Fruit fly (Drosophila melanogaster) whole organism, wandering third instar larva: ENCODE data around the gene CG13068.

Experiments used
- Abd-B ChIP-seq: fragments of >200 bp; optimal IDR thresholded peaks from 2 replicates; lab custom pipeline; 2017; ENCODE audit warnings: missing biosample characterization, missing genetic modification characterization
- CG32264 ChIP-seq: fragments of 200-800 bp; sonication (Bioruptor generic); optimal IDR thresholded peaks from 2 replicates; lab custom pipeline; 2016; ENCODE audit warnings: missing biosample characterization, missing genetic modification characterization
- CG9705 ChIP-seq: fragments of 200-800 bp; sonication (Bioruptor generic); optimal IDR thresholded peaks from 2 replicates; lab custom pipeline; 2018; ENCODE audit warnings: missing biosample characterization, mild to moderate bottlenecking, missing genetic modification characterization
- Dfd ChIP-seq: fragments of >200 bp; optimal IDR thresholded peaks from 2 replicates; lab custom pipeline; 2017; ENCODE audit warnings: missing biosample characterization, missing genetic modification characterization
- Dif ChIP-seq: fragments of 200-275, 200-300 bp; sonication (Bioruptor generic); optimal IDR thresholded peaks from 2 replicates; lab custom pipeline; 2018; ENCODE audit warnings: missing biosample characterization, missing genetic modification characterization; ENCODE audit not compliant: partially characterized antibody
- GATAd ChIP-seq: sonication (Bioruptor generic); optimal IDR thresholded peaks from 2 replicates; lab custom pipeline; 2016; ENCODE audit warnings: missing biosample characterization, missing genetic modification characterization
- HLH106 ChIP-seq: fragments of 200-800 bp; optimal IDR thresholded peaks from 3 replicates; lab custom pipeline; 2019; ENCODE audit warnings: missing biosample characterization, mild to moderate bottlenecking, missing genetic modification characterization, moderate library complexity
- Hr78 ChIP-seq: fragments of >200 bp; optimal IDR thresholded peaks from 2 replicates; lab custom pipeline; 2017; ENCODE audit warnings: missing biosample characterization, missing genetic modification characterization
- Hr83 ChIP-seq: fragments of 200-300 bp; sonication (Bioruptor generic); optimal IDR thresholded peaks from 2 replicates; lab custom pipeline; 2016; ENCODE audit warnings: missing biosample characterization, mild to moderate bottlenecking, missing genetic modification characterization, moderate library complexity; ENCODE audit not compliant: poor library complexity, severe bottlenecking
- Jra ChIP-seq: sonication (Bioruptor generic); optimal IDR thresholded peaks from 2 replicates; lab custom pipeline; 2016; ENCODE audit warnings: missing biosample characterization, missing genetic modification characterization
- Mio ChIP-seq: sonication (Bioruptor generic); optimal IDR thresholded peaks from 2 replicates; lab custom pipeline; 2016; ENCODE audit warnings: missing biosample characterization, missing genetic modification characterization
- Myc ChIP-seq: fragments of >200 bp; optimal IDR thresholded peaks from 2 replicates; lab custom pipeline; 2017
- OdsH ChIP-seq: fragments of 200-800 bp; sonication (Bioruptor generic); optimal IDR thresholded peaks from 2 replicates; lab custom pipeline; 2016; ENCODE audit warnings: missing biosample characterization, mild to moderate bottlenecking, missing genetic modification characterization
- Rel ChIP-seq, 2 experiments: fragments of 200-800 bp; sonication (Bioruptor generic) in 1 of 2; optimal IDR thresholded peaks; 2 replicates in 1 of 2; 3 replicates in 1 of 2; lab custom pipeline; 2016 to 2019; ENCODE audit warnings: mild to moderate bottlenecking in 2 of 2, missing biosample characterization in 2 of 2, missing genetic modification characterization in 2 of 2, moderate library complexity in 1 of 2
- brk ChIP-seq: fragments of 200-800 bp; sonication (Bioruptor generic); optimal IDR thresholded peaks from 2 replicates; lab custom pipeline; 2016; ENCODE audit warnings: missing biosample characterization, mild to moderate bottlenecking, missing genetic modification characterization
- dl ChIP-seq, 2 experiments: fragments of 175-275, 200-275 bp in 1 of 2; fragments of 200-275 bp in 1 of 2; sonication (Bioruptor generic); optimal IDR thresholded peaks; lab custom pipeline; 2018; ENCODE audit warnings: mild to moderate bottlenecking in 2 of 2, missing biosample characterization in 2 of 2, missing genetic modification characterization in 2 of 2, moderate library complexity in 2 of 2; ENCODE audit not compliant: partially characterized antibody in 2 of 2, insufficient read depth in 1 of 2
- dsf ChIP-seq: sonication (Bioruptor generic); optimal IDR thresholded peaks from 2 replicates; lab custom pipeline; 2016; ENCODE audit warnings: missing biosample characterization, missing genetic modification characterization, borderline replicate concordance
- foxo ChIP-seq, 2 experiments: fragments of 200-800 bp; sonication (Bioruptor generic); optimal IDR thresholded peaks; 2 replicates in 1 of 2; 3 replicates in 1 of 2; lab custom pipeline; 2016 to 2017; ENCODE audit warnings: missing biosample characterization in 2 of 2, missing genetic modification characterization in 2 of 2
- fru ChIP-seq: fragments of 200-800 bp; sonication (Bioruptor generic); optimal IDR thresholded peaks from 3 replicates; lab custom pipeline; 2016; ENCODE audit warnings: missing biosample characterization, mild to moderate bottlenecking, missing genetic modification characterization
- psq ChIP-seq: fragments of 200-800 bp; sonication (Bioruptor generic); optimal IDR thresholded peaks from 3 replicates; lab custom pipeline; 2017; ENCODE audit warnings: missing biosample characterization, mild to moderate bottlenecking, missing genetic modification characterization, moderate library complexity
- rgr ChIP-seq: fragments of 200-800 bp; sonication (Bioruptor generic); optimal IDR thresholded peaks from 3 replicates; lab custom pipeline; 2016; ENCODE audit warnings: missing biosample characterization, mild to moderate bottlenecking, missing genetic modification characterization
- sage ChIP-seq: fragments of 200-800 bp; sonication (Bioruptor generic); optimal IDR thresholded peaks from 2 replicates; lab custom pipeline; 2016; ENCODE audit warnings: missing biosample characterization, mild to moderate bottlenecking, missing genetic modification characterization
- sv ChIP-seq: fragments of 200-800 bp; sonication (Bioruptor generic); optimal IDR thresholded peaks from 3 replicates; lab custom pipeline; 2016; ENCODE audit warnings: missing biosample characterization, missing genetic modification characterization
- tai ChIP-seq: sonication (Bioruptor generic); optimal IDR thresholded peaks from 2 replicates; lab custom pipeline; 2016; ENCODE audit warnings: missing biosample characterization, missing genetic modification characterization
- usp ChIP-seq: fragments of >200 bp; optimal IDR thresholded peaks from 2 replicates; lab custom pipeline; 2017; ENCODE audit warnings: missing biosample characterization, missing genetic modification characterization

Gene CG13068

dm6 chr3L:16262440-16262839 is 6.8 kb upstream of the CG13068 start, which contains the start of gene CG13071:
TSS of gene CG13071 (plus strand) at chr3L:16262740.
- TF ChIP-seq Dif (GFP tag; lab: Kevin White, UChicago): no peak
- TF ChIP-seq Rel (GFP tag; optimal IDR thresholded peaks at IDR 0.05; lab: Kevin White, UChicago): no peak
- no peak for TF ChIP-seq Rel (tag; optimal IDR thresholded peaks at IDR 0.05; lab: Kevin White, UChicago)
- TF ChIP-seq Mio: no peak
- no peak for TF ChIP-seq Abd-B (GFP tag; lab: Kevin White, UChicago)
- no peak for TF ChIP-seq OdsH (GFP tag; lab: Kevin White, UChicago)
- TF ChIP-seq psq: no peak
- no peak for TF ChIP-seq dsf (GFP tag; lab: Kevin White, UChicago)
- TF ChIP-seq usp: no peak
- TF ChIP-seq CG32264: no peak
- TF ChIP-seq HLH106: no peak
- TF ChIP-seq Hr83 (GFP tag; lab: Kevin White, UChicago): no peak
- no peak for TF ChIP-seq Hr78 (GFP tag; lab: Kevin White, UChicago)
- TF ChIP-seq tai (GFP tag; lab: Kevin White, UChicago): no peak
- TF ChIP-seq, all 38 proteins: peak for 0

dm6 chr3L:16263043-16263442 is 6.1 kb upstream of the CG13068 start, which contains the start of gene CG13070:
TSS of gene CG13070 (plus strand) at chr3L:16263343.
- TF ChIP-seq foxo (GFP tag; optimal IDR thresholded peaks at IDR 0.05; lab: Kevin White, UChicago) (no peak), Hr83 (GFP tag; lab: Kevin White, UChicago) (no peak), fru (GFP tag; lab: Kevin White, UChicago) (no peak), Mio (no peak), Rel (GFP tag; optimal IDR thresholded peaks at IDR 0.05; lab: Kevin White, UChicago) (no peak), Rel (tag; optimal IDR thresholded peaks at IDR 0.05; lab: Kevin White, UChicago) (no peak), brk (no peak)

DNA sequence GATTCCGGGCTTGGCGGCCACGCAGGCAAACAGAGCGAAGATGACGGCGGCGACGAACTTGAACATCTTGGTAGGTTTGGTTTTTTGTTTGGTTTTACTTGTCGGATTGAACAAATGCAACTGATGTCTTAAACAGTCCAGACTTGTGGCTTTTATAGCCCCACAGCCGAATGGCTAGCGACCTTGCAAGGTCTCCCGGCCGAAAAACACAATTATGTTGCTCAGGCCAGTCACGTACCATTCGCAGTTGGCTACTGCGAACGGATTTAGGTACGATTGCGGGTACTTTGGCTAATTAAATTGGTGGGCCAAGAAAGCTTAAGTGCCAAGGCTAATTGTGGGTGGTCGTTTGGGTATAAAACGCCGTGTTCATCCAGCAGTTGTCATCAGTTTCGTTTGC is 4.2 kb upstream of the CG13068 start, which contains the start of the genes CG13051 and CG13069:
Gene CG13051 (minus strand): TSS at position 101 of the 400 bp plus-strand sequence.
Gene CG13069 (plus strand): TSS at position 386 of the 400 bp plus-strand sequence.
- TF ChIP-seq brk (no peak), CG9705 (GFP tag; lab: Kevin White, UChicago) (no peak), GATAd (no peak), sage (no peak), dl (GFP tag; optimal IDR thresholded peaks at IDR 0.05; lab: Kevin White, UChicago; ENCODE audit: insufficient read depth in 1 of 2, partially characterized antibody in 2 of 2) (no peak), Myc (lab: Kevin White, UChicago) (no peak), Jra (GFP tag; lab: Kevin White, UChicago) (no peak), Abd-B (GFP tag; lab: Kevin White, UChicago) (no peak), sv (GFP tag; lab: Kevin White, UChicago) (no peak), Dif (GFP tag; lab: Kevin White, UChicago) (no peak)

dm6 chr3L:16268106-16268733 is 972 bp upstream of the CG13068 start, which contains the start of gene CG4950:
TSS of gene CG4950 (minus strand) at chr3L:16268156.
- TF ChIP-seq Dfd (GFP tag; lab: Kevin White, UChicago) (no peak), Hr83 (GFP tag; lab: Kevin White, UChicago) (no peak), HLH106 (peak; percentile 40)

dm6 chr3L:16270802-16271332 is 1.7 kb downstream of the CG13068 start, which contains the start of the genes CG34248 and CG13067:
TSS of gene CG34248 (minus strand) at chr3L:16270902.
TSS of gene CG13067 (plus strand) at chr3L:16271282.
- no peak for TF ChIP-seq Myc (lab: Kevin White, UChicago)
- TF ChIP-seq foxo (GFP tag; optimal IDR thresholded peaks at IDR 0.05; lab: Kevin White, UChicago): no peak
- no peak for TF ChIP-seq dl (GFP tag; optimal IDR thresholded peaks at IDR 0.05; lab: Kevin White, UChicago; ENCODE audit: insufficient read depth in 1 of 2, partially characterized antibody in 2 of 2)
- TF ChIP-seq usp: no peak
- no peak for TF ChIP-seq rgr (GFP tag; lab: Kevin White, UChicago)
- TF ChIP-seq Dif (GFP tag; lab: Kevin White, UChicago): no peak
- TF ChIP-seq Hr78 (GFP tag; lab: Kevin White, UChicago): no peak
- TF ChIP-seq Abd-B (GFP tag; lab: Kevin White, UChicago): no peak
- TF ChIP-seq tai (GFP tag; lab: Kevin White, UChicago): no peak
- no peak for TF ChIP-seq sage
- TF ChIP-seq dsf (GFP tag; lab: Kevin White, UChicago): no peak
